Worm (Caenorhabditis elegans) whole organism, L4/young adult: ENCODE measurements around the gene F14H3.12.

Experiments used
- W03F9.2 ChIP-seq: fragments of 150-350 bp; optimal IDR thresholded peaks from 2 replicates; lab custom pipeline; 2014; ENCODE audit warnings: missing biosample characterization, missing genetic modification characterization
- dao-5 ChIP-seq: sonication (generic microtip); optimal IDR thresholded peaks from 2 replicates; lab custom pipeline; 2016; ENCODE audit warnings: missing genotype, missing genetic modification characterization, moderate library complexity, missing compliant biosample characterization

ce11 chrV:16049177-16049576 is 25.9 kb downstream of the F14H3.12 start, which contains the start of gene best-12:
- TF ChIP-seq dao-5 (no peak), W03F9.2 (tag; lab: Kevin White, UChicago) (no peak)
